Fruit fly (Drosophila melanogaster) ovary, adult (tissue): ENCODE results near the gene Nxf3.
A peak's percentile ranks its signal among the peaks of the same experiment; 100 is the strongest.

Source experiments
- CG17801 ChIP-seq: fragments of 200-800 bp; optimal IDR thresholded peaks from 2 replicates; lab custom pipeline; 2019; ENCODE audit warnings: missing biosample characterization, mild to moderate bottlenecking, missing genetic modification characterization, moderate library complexity; ENCODE audit not compliant: partially characterized antibody

Gene Nxf3

dm6 chr3L:13938470-13939150 lies 26.4 kb upstream of the Nxf3 start:
- peak; percentile 86 for TF ChIP-seq CG17801 (GFP tag; lab: Kevin White, UChicago)

- TF ChIP-seq CG17801 (GFP tag; lab: Kevin White, UChicago), result no peak
Measured at dm6 chr3L:13939151-13939499, 25.9 kb upstream of the Nxf3 start, which contains the start of gene CG32137. CG32137 (plus strand) TSS chr3L:13939250.

dm6 chr3L:13946003-13946402 lies 19.0 kb upstream of the Nxf3 start:
- TF ChIP-seq CG17801 (GFP tag; lab: Kevin White, UChicago), result peak; percentile 2

dm6 chr3L:13949440-13950066 lies 15.4 kb upstream of the Nxf3 start:
- TF ChIP-seq CG17801 (GFP tag; lab: Kevin White, UChicago), result no peak

dm6 chr3L:13951564-13951963 lies 13.4 kb upstream of the Nxf3 start:
- TF ChIP-seq CG17801 (GFP tag; lab: Kevin White, UChicago), result no peak

- peak; percentile 11 for TF ChIP-seq CG17801 (GFP tag; lab: Kevin White, UChicago)
Measured at dm6 chr3L:13952484-13953048, 12.4 kb upstream of the Nxf3 start.

- TF ChIP-seq CG17801 (GFP tag; lab: Kevin White, UChicago), result no peak
Measured at dm6 chr3L:13956667-13957066, 8.3 kb upstream of the Nxf3 start.

dm6 chr3L:13957212-13957668 lies 7.8 kb upstream of the Nxf3 start:
- no peak for TF ChIP-seq CG17801 (GFP tag; lab: Kevin White, UChicago)

dm6 chr3L:13957789-13958188 lies 7.2 kb upstream of the Nxf3 start:
- no peak for TF ChIP-seq CG17801 (GFP tag; lab: Kevin White, UChicago)

dm6 chr3L:13965502-13965843 lies 470 bp downstream of the Nxf3 start:
- no peak for TF ChIP-seq CG17801 (GFP tag; lab: Kevin White, UChicago)

- no peak for TF ChIP-seq CG17801 (GFP tag; lab: Kevin White, UChicago)
Measured at dm6 chr3L:13973377-13974111, 8.5 kb downstream of the Nxf3 start, which contains the start of the genes CG13738 and Hsc70-1. CG13738 (minus strand) TSS chr3L:13973477. Hsc70-1 (plus strand) TSS chr3L:13974061.

dm6 chr3L:13982516-13982915 lies 17.5 kb downstream of the Nxf3 start:
- no peak for TF ChIP-seq CG17801 (GFP tag; lab: Kevin White, UChicago)

- TF ChIP-seq CG17801 (GFP tag; lab: Kevin White, UChicago), result no peak
Measured at dm6 chr3L:13986330-13986729, 21.3 kb downstream of the Nxf3 start, which contains the start of gene CG17362. CG17362 (plus strand) TSS chr3L:13986620.

dm6 chr3L:13987578-13987977 lies 22.6 kb downstream of the Nxf3 start, which contains the start of gene CG9040:
CG9040 (plus strand) TSS chr3L:13987878.
- TF ChIP-seq CG17801 (GFP tag; lab: Kevin White, UChicago), result no peak

dm6 chr3L:13991314-13991713 lies 26.3 kb downstream of the Nxf3 start:
- no peak for TF ChIP-seq CG17801 (GFP tag; lab: Kevin White, UChicago)
